Worm (Caenorhabditis elegans) whole organism, late embryonic: ENCODE results near the gene Y54F10BM.22.

Experiments used
- F13H6.1 ChIP-seq: sonication (generic microtip); optimal IDR thresholded peaks from 2 replicates; lab custom pipeline; 2016; ENCODE audit warnings: missing genetic modification characterization, missing compliant biosample characterization
- ama-1 ChIP-seq: fragments of 150-350 bp; optimal IDR thresholded peaks from 2 replicates; lab custom pipeline; 2014
- ceh-24 ChIP-seq: sonication (generic microtip); optimal IDR thresholded peaks from 2 replicates; lab custom pipeline; 2016; ENCODE audit warnings: mild to moderate bottlenecking, missing genetic modification characterization, missing compliant biosample characterization
- che-1 ChIP-seq: sonication (generic microtip); optimal IDR thresholded peaks from 2 replicates; lab custom pipeline; 2016; ENCODE audit warnings: mild to moderate bottlenecking, missing genetic modification characterization, missing compliant biosample characterization
- hlh-30 ChIP-seq: sonication (generic microtip); optimal IDR thresholded peaks from 2 replicates; lab custom pipeline; 2017; ENCODE audit warnings: antibody characterized with exemption, missing genetic modification characterization, missing compliant biosample characterization; ENCODE audit not compliant: insufficient read depth
- hlh-6 ChIP-seq: sonication (generic microtip); optimal IDR thresholded peaks from 2 replicates; lab custom pipeline; 2016; ENCODE audit warnings: missing genotype, missing genetic modification characterization, missing compliant biosample characterization
- mec-3 ChIP-seq: sonication (generic microtip); optimal IDR thresholded peaks from 2 replicates; lab custom pipeline; 2016; ENCODE audit warnings: borderline replicate concordance, missing genetic modification characterization, missing compliant biosample characterization
- nfya-1 ChIP-seq: sonication (generic microtip); optimal IDR thresholded peaks from 2 replicates; lab custom pipeline; 2017; ENCODE audit warnings: missing genetic modification characterization, mild to moderate bottlenecking, missing compliant biosample characterization, antibody characterized with exemption, moderate library complexity
- nhr-11 ChIP-seq: fragments of 150-350 bp; optimal IDR thresholded peaks from 2 replicates; lab custom pipeline; 2014; ENCODE audit warnings: missing biosample characterization, missing genetic modification characterization
- rnt-1 ChIP-seq: sonication (generic microtip); optimal IDR thresholded peaks from 2 replicates; lab custom pipeline; 2016; ENCODE audit warnings: missing genetic modification characterization, missing compliant biosample characterization
- syd-9 ChIP-seq: sonication (generic microtip); optimal IDR thresholded peaks from 2 replicates; lab custom pipeline; 2016; ENCODE audit warnings: mild to moderate bottlenecking, missing genetic modification characterization, moderate library complexity, missing compliant biosample characterization
- tbx-7 ChIP-seq: sonication (generic microtip); optimal IDR thresholded peaks from 2 replicates; lab custom pipeline; 2016; ENCODE audit warnings: missing genotype, missing genetic modification characterization, missing compliant biosample characterization
- ztf-16 ChIP-seq: sonication (generic microtip); optimal IDR thresholded peaks from 2 replicates; lab custom pipeline; 2017; ENCODE audit warnings: missing genetic modification characterization, missing compliant biosample characterization

ce11 chrIII:2328612-2329011 lies 47.9 kb downstream of the Y54F10BM.22 start:
- TF ChIP-seq ztf-16 (tag; lab: Kevin White, UChicago) (no peak), F13H6.1 (no peak), nhr-11 (tag; lab: Kevin White, UChicago) (no peak), ceh-24 (tag; lab: Kevin White, UChicago) (no peak), mec-3 (tag; lab: Kevin White, UChicago) (no peak), nfya-1 (no peak), ama-1 (lab: Kevin White, UChicago) (no peak), che-1 (tag; lab: Kevin White, UChicago) (no peak), hlh-30 (tag; lab: Kevin White, UChicago) (no peak), rnt-1 (no peak), hlh-6 (tag; lab: Kevin White, UChicago) (no peak), syd-9 (tag; lab: Kevin White, UChicago) (no peak), tbx-7 (tag; lab: Kevin White, UChicago) (no peak)
